Worm (Caenorhabditis elegans) whole organism, early embryonic: Measurements from ENCODE around the gene C38H2.2.

Source experiments
- F13C5.2 ChIP-seq: sonication (generic microtip); optimal IDR thresholded peaks from 2 replicates; lab custom pipeline; 2017; ENCODE audit warnings: mild to moderate bottlenecking, missing genetic modification characterization, inconsistent platforms, missing compliant biosample characterization
- hmbx-1 ChIP-seq: sonication (generic microtip); optimal IDR thresholded peaks from 2 replicates; lab custom pipeline; 2016; ENCODE audit warnings: mild to moderate bottlenecking, missing genetic modification characterization, missing compliant biosample characterization
- hmg-4 ChIP-seq: fragments of 200-800 bp; sonication (Bioruptor generic); optimal IDR thresholded peaks from 2 replicates; lab custom pipeline; 2018; ENCODE audit warnings: mild to moderate bottlenecking, missing genetic modification characterization, missing compliant biosample characterization
- hnd-1 ChIP-seq: sonication (generic microtip); optimal IDR thresholded peaks from 2 replicates; lab custom pipeline; 2016; ENCODE audit warnings: missing genetic modification characterization, missing compliant biosample characterization
- pes-1 ChIP-seq: fragments of 200-800 bp; sonication (Bioruptor generic); IDR thresholded peaks from 2 replicates; pipeline ENCODE4 v1.3.6; 2022; ENCODE audit warnings: missing genetic modification reagents, missing genetic modification characterization, missing compliant biosample characterization
- scrt-1 ChIP-seq: fragments of 200-800 bp; sonication (Bioruptor generic); IDR thresholded peaks from 2 replicates; pipeline ENCODE4 v1.3.6; 2022; ENCODE audit warnings: missing genetic modification characterization, missing compliant biosample characterization
- sea-1 ChIP-seq: fragments of 200-800 bp; sonication (Bioruptor generic); conservative IDR thresholded peaks from 2 replicates; pipeline ENCODE4 v1.3.6; 2022; ENCODE audit warnings: missing genetic modification characterization, missing compliant biosample characterization
- tbx-37 ChIP-seq: fragments of 200-800 bp; sonication (Bioruptor generic); conservative IDR thresholded peaks from 2 replicates; pipeline ENCODE4 v1.3.6; 2022; ENCODE audit warnings: missing genetic modification reagents, missing genetic modification characterization, missing compliant biosample characterization

DNA sequence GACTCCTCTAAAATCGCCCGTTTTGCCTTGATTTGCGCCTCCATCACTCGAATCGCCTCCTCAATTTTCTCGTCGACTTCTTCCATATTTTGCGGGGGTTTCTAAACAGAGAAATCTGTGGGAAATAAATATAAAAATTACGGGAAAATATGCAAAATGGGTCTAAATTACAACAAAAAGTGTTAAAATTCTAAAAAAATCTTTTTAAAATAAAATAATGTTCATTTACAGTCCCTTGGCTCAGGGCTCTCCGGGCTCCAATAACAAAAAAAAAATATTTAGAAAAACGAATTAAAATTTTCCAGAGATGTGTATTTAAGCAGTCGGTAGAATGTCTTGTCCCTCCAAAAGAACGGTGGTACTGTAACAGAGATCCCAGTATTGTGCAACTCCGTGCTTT, 42.3 kb downstream of the C38H2.2 start, which contains the start of gene M03C11.6:
- no peak for TF ChIP-seq F13C5.2 (tag; lab: Kevin White, UChicago)
- no peak for TF ChIP-seq sea-1 (GFP tag; lab: Robert Waterston, UW)
- no peak for TF ChIP-seq tbx-37 (GFP tag; lab: Robert Waterston, UW)
- TF ChIP-seq pes-1 (GFP tag; lab: Robert Waterston, UW), result no peak
- TF ChIP-seq hmbx-1, result no peak
- TF ChIP-seq scrt-1 (GFP tag; lab: Robert Waterston, UW), result no peak
- no peak for TF ChIP-seq hmg-4
- no peak for TF ChIP-seq hnd-1 (tag; lab: Kevin White, UChicago)
